Fruit fly (Drosophila melanogaster) whole organism, prepupa: ENCODE results near the gene CG33003.

Experiments used
- CG10631 ChIP-seq: fragments of 200-800 bp; sonication (Bioruptor generic); optimal IDR thresholded peaks from 2 replicates; lab custom pipeline; 2016; ENCODE audit warnings: missing biosample characterization, missing genetic modification characterization
- CG10669 ChIP-seq: fragments of 200-800 bp; sonication (Bioruptor generic); optimal IDR thresholded peaks from 3 replicates; lab custom pipeline; 2018; ENCODE audit warnings: missing biosample characterization, mild to moderate bottlenecking, missing genetic modification characterization, moderate library complexity
- CG11902 ChIP-seq: fragments of 200-800 bp; sonication (Bioruptor generic); optimal IDR thresholded peaks from 3 replicates; lab custom pipeline; 2016; ENCODE audit warnings: missing biosample characterization, missing genetic modification characterization
- CG15336 ChIP-seq: fragments of 200-800 bp; sonication (Bioruptor generic); IDR thresholded peaks from 2 replicates; pipeline ENCODE4 v1.3.6; 2022; ENCODE audit warnings: missing biosample characterization, missing genetic modification characterization
- Eip75B ChIP-seq: fragments of 200-800 bp; sonication (Bioruptor generic); optimal IDR thresholded peaks from 3 replicates; lab custom pipeline; 2016; ENCODE audit warnings: missing biosample characterization, missing genetic modification characterization
- Eip93F ChIP-seq: fragments of 200-800 bp; sonication (Bioruptor generic); optimal IDR thresholded peaks from 2 replicates; lab custom pipeline; 2016; ENCODE audit warnings: missing biosample characterization, mild to moderate bottlenecking, missing genetic modification characterization
- salr ChIP-seq, 2 experiments: fragments of 200-800 bp; sonication (Bioruptor generic); optimal IDR thresholded peaks; 3 replicates each; lab custom pipeline; 2016 to 2018; ENCODE audit warnings: missing biosample characterization in 2 of 2, missing genetic modification characterization in 2 of 2, mild to moderate bottlenecking in 1 of 2

dm6 chr2L:4410855-4411254, 10.1 kb downstream of the CG33003 start, which contains the start of gene CG43055:
- no peak for TF ChIP-seq salr (GFP tag; optimal IDR thresholded peaks at IDR 0.05; lab: Kevin White, UChicago)
- no peak for TF ChIP-seq Eip75B (GFP tag; lab: Kevin White, UChicago)
- no peak for TF ChIP-seq CG10631 (GFP tag; lab: Kevin White, UChicago)
- TF ChIP-seq CG15336 (GFP tag; lab: Robert Waterston, UW): no peak
- no peak for TF ChIP-seq Eip93F (GFP tag; lab: Kevin White, UChicago)
- TF ChIP-seq CG11902: no peak
- no peak for TF ChIP-seq CG10669 (GFP tag; lab: Kevin White, UChicago)
